Worm (Caenorhabditis elegans) whole organism, early embryonic: ENCODE measurements around the gene ZK792.12.

Experiments
- B0310.2 ChIP-seq: sonication (generic microtip); optimal IDR thresholded peaks from 2 replicates; lab custom pipeline; 2016; ENCODE audit warnings: mild to moderate bottlenecking, missing genetic modification characterization, missing compliant biosample characterization
- F13C5.2 ChIP-seq: sonication (generic microtip); optimal IDR thresholded peaks from 2 replicates; lab custom pipeline; 2017; ENCODE audit warnings: mild to moderate bottlenecking, missing genetic modification characterization, inconsistent platforms, missing compliant biosample characterization
- aly-1 ChIP-seq: sonication (generic microtip); optimal IDR thresholded peaks from 2 replicates; lab custom pipeline; 2016; ENCODE audit warnings: missing genetic modification characterization, missing compliant biosample characterization
- ama-1 ChIP-seq: fragments of 150-350 bp; optimal IDR thresholded peaks from 2 replicates; lab custom pipeline; 2014
- ceh-13 ChIP-seq: fragments of 200-800 bp; sonication (Bioruptor generic); optimal IDR thresholded peaks from 2 replicates; lab custom pipeline; 2018; ENCODE audit warnings: mild to moderate bottlenecking, missing genetic modification characterization, missing compliant biosample characterization
- ceh-36 ChIP-seq: sonication (generic microtip); optimal IDR thresholded peaks from 2 replicates; lab custom pipeline; 2016; ENCODE audit warnings: missing genetic modification characterization, inconsistent platforms, missing compliant biosample characterization
- ets-7 ChIP-seq: sonication (generic microtip); optimal IDR thresholded peaks from 2 replicates; lab custom pipeline; 2016; ENCODE audit warnings: missing genotype, missing genetic modification characterization, missing compliant biosample characterization
- flt-1 ChIP-seq: fragments of 200-800 bp; sonication (Bioruptor generic); IDR thresholded peaks from 2 replicates; pipeline ENCODE4 v1.3.6; 2022; ENCODE audit warnings: missing genetic modification characterization, missing compliant biosample characterization
- hmbx-1 ChIP-seq: sonication (generic microtip); optimal IDR thresholded peaks from 2 replicates; lab custom pipeline; 2016; ENCODE audit warnings: mild to moderate bottlenecking, missing genetic modification characterization, missing compliant biosample characterization
- hmg-4 ChIP-seq: fragments of 200-800 bp; sonication (Bioruptor generic); optimal IDR thresholded peaks from 2 replicates; lab custom pipeline; 2018; ENCODE audit warnings: mild to moderate bottlenecking, missing genetic modification characterization, missing compliant biosample characterization
- hnd-1 ChIP-seq: sonication (generic microtip); optimal IDR thresholded peaks from 2 replicates; lab custom pipeline; 2016; ENCODE audit warnings: missing genetic modification characterization, missing compliant biosample characterization
- pes-1 ChIP-seq: fragments of 200-800 bp; sonication (Bioruptor generic); IDR thresholded peaks from 2 replicates; pipeline ENCODE4 v1.3.6; 2022; ENCODE audit warnings: missing genetic modification reagents, missing genetic modification characterization, missing compliant biosample characterization
- scrt-1 ChIP-seq: fragments of 200-800 bp; sonication (Bioruptor generic); IDR thresholded peaks from 2 replicates; pipeline ENCODE4 v1.3.6; 2022; ENCODE audit warnings: missing genetic modification characterization, missing compliant biosample characterization
- sea-1 ChIP-seq: fragments of 200-800 bp; sonication (Bioruptor generic); conservative IDR thresholded peaks from 2 replicates; pipeline ENCODE4 v1.3.6; 2022; ENCODE audit warnings: missing genetic modification characterization, missing compliant biosample characterization
- tbx-11 ChIP-seq: fragments of 200-800 bp; sonication (Bioruptor generic); IDR thresholded peaks from 2 replicates; pipeline ENCODE4 v1.3.6; 2022; ENCODE audit warnings: missing genetic modification characterization, missing compliant biosample characterization
- tbx-37 ChIP-seq: fragments of 200-800 bp; sonication (Bioruptor generic); conservative IDR thresholded peaks from 2 replicates; pipeline ENCODE4 v1.3.6; 2022; ENCODE audit warnings: missing genetic modification reagents, missing genetic modification characterization, missing compliant biosample characterization
- tra-4 ChIP-seq: sonication (generic microtip); optimal IDR thresholded peaks from 2 replicates; lab custom pipeline; 2017; ENCODE audit warnings: missing genetic modification characterization, missing compliant biosample characterization

The ZK792.12 gene

ce11 chrIV:11651965-11652453, 41.6 kb upstream of the ZK792.12 start, which contains the start of the genes acl-3 and ndub-6:
acl-3 (minus strand) TSS chrIV:11652023.
ndub-6 (plus strand) TSS chrIV:11652403.
- TF ChIP-seq ceh-36 (tag; lab: Kevin White, UChicago) (no peak), tbx-37 (no peak), hmg-4 (GFP tag; lab: Kevin White, UChicago) (no peak), scrt-1 (GFP tag; lab: Robert Waterston, UW) (no peak), hnd-1 (tag; lab: Kevin White, UChicago) (no peak), ets-7 (no peak), tbx-11 (no peak), sea-1 (no peak), pes-1 (GFP tag; lab: Robert Waterston, UW) (no peak), aly-1 (tag; lab: Kevin White, UChicago) (no peak), flt-1 (GFP tag; lab: Robert Waterston, UW) (no peak), ama-1 (no peak), B0310.2 (tag; lab: Kevin White, UChicago) (no peak), ceh-13 (GFP tag; lab: Kevin White, UChicago) (no peak), tra-4 (no peak), hmbx-1 (tag; lab: Kevin White, UChicago) (no peak), F13C5.2 (tag; lab: Kevin White, UChicago) (no peak)

- no peak for TF ChIP-seq ceh-36 (tag; lab: Kevin White, UChicago)
- TF ChIP-seq scrt-1 (GFP tag; lab: Robert Waterston, UW) = no peak
- TF ChIP-seq ets-7 = no peak
- TF ChIP-seq tra-4 = no peak
- no peak for TF ChIP-seq hmg-4 (GFP tag; lab: Kevin White, UChicago)
- TF ChIP-seq hnd-1 (tag; lab: Kevin White, UChicago) = no peak
- TF ChIP-seq ceh-13 (GFP tag; lab: Kevin White, UChicago) = no peak
- no peak for TF ChIP-seq hmbx-1 (tag; lab: Kevin White, UChicago)
- TF ChIP-seq ama-1 = no peak
- TF ChIP-seq F13C5.2 (tag; lab: Kevin White, UChicago) = no peak
- no peak for TF ChIP-seq aly-1 (tag; lab: Kevin White, UChicago)
- no peak for TF ChIP-seq tbx-37
- TF ChIP-seq sea-1 = no peak
- TF ChIP-seq B0310.2 (tag; lab: Kevin White, UChicago) = no peak
- TF ChIP-seq flt-1 (GFP tag; lab: Robert Waterston, UW) = no peak
- no peak for TF ChIP-seq pes-1 (GFP tag; lab: Robert Waterston, UW)
- no peak for TF ChIP-seq tbx-11
Observed at ce11 chrIV:11655370-11655769, 38.2 kb upstream of the ZK792.12 start, which contains the start of gene ent-1. ent-1 (minus strand) TSS chrIV:11655470.

- no peak for TF ChIP-seq tbx-11
- no peak for TF ChIP-seq flt-1 (GFP tag; lab: Robert Waterston, UW)
- TF ChIP-seq scrt-1 (GFP tag; lab: Robert Waterston, UW) = no peak
- no peak for TF ChIP-seq hmbx-1 (tag; lab: Kevin White, UChicago)
- no peak for TF ChIP-seq aly-1 (tag; lab: Kevin White, UChicago)
- TF ChIP-seq sea-1 = no peak
- no peak for TF ChIP-seq hmg-4 (GFP tag; lab: Kevin White, UChicago)
- no peak for TF ChIP-seq ets-7
- no peak for TF ChIP-seq B0310.2 (tag; lab: Kevin White, UChicago)
- no peak for TF ChIP-seq pes-1 (GFP tag; lab: Robert Waterston, UW)
- TF ChIP-seq ceh-36 (tag; lab: Kevin White, UChicago) = no peak
Observed at ce11 chrIV:11656144-11656780, 37.3 kb upstream of the ZK792.12 start, which contains the start of gene ZK809.5. ZK809.5 (plus strand) TSS chrIV:11656730.

- TF ChIP-seq B0310.2 (tag; lab: Kevin White, UChicago) = no peak
- TF ChIP-seq ceh-36 (tag; lab: Kevin White, UChicago) = no peak
- no peak for TF ChIP-seq tbx-37
- no peak for TF ChIP-seq ama-1
- no peak for TF ChIP-seq hmg-4 (GFP tag; lab: Kevin White, UChicago)
- TF ChIP-seq sea-1 = no peak
- TF ChIP-seq tra-4 = no peak
- TF ChIP-seq hnd-1 (tag; lab: Kevin White, UChicago) = no peak
- TF ChIP-seq ets-7 = no peak
- TF ChIP-seq scrt-1 (GFP tag; lab: Robert Waterston, UW) = no peak
- no peak for TF ChIP-seq hmbx-1 (tag; lab: Kevin White, UChicago)
- no peak for TF ChIP-seq ceh-13 (GFP tag; lab: Kevin White, UChicago)
- no peak for TF ChIP-seq flt-1 (GFP tag; lab: Robert Waterston, UW)
Observed at ce11 chrIV:11659794-11660312, 33.7 kb upstream of the ZK792.12 start, which contains the start of gene ZK792.1. ZK792.1 (plus strand) TSS chrIV:11659844.

- TF ChIP-seq flt-1 (GFP tag; lab: Robert Waterston, UW) (no peak), ets-7 (no peak), tra-4 (no peak), scrt-1 (GFP tag; lab: Robert Waterston, UW) (no peak), ceh-36 (tag; lab: Kevin White, UChicago) (no peak), hnd-1 (tag; lab: Kevin White, UChicago) (no peak), ama-1 (no peak), sea-1 (no peak)
Observed at ce11 chrIV:11665010-11665409, 28.6 kb upstream of the ZK792.12 start, which contains the start of gene ZK809.9. ZK809.9 (plus strand) TSS chrIV:11665310.

- TF ChIP-seq ceh-13 (GFP tag; lab: Kevin White, UChicago) (no peak), hnd-1 (tag; lab: Kevin White, UChicago) (no peak), hmbx-1 (tag; lab: Kevin White, UChicago) (no peak), tbx-11 (no peak)
Observed at ce11 chrIV:11668001-11668400, 25.6 kb upstream of the ZK792.12 start, which contains the start of gene atg-4.2. atg-4.2 (plus strand) TSS chrIV:11668024.

- TF ChIP-seq ceh-36 (tag; lab: Kevin White, UChicago) (no peak), ceh-13 (GFP tag; lab: Kevin White, UChicago) (no peak), sea-1 (no peak), flt-1 (GFP tag; lab: Robert Waterston, UW) (no peak), hmbx-1 (tag; lab: Kevin White, UChicago) (no peak), hnd-1 (tag; lab: Kevin White, UChicago) (no peak), ama-1 (no peak), tbx-37 (no peak), tbx-11 (no peak), pes-1 (GFP tag; lab: Robert Waterston, UW) (no peak), ets-7 (no peak), F13C5.2 (tag; lab: Kevin White, UChicago) (no peak), tra-4 (no peak), scrt-1 (GFP tag; lab: Robert Waterston, UW) (no peak), aly-1 (tag; lab: Kevin White, UChicago) (no peak), B0310.2 (tag; lab: Kevin White, UChicago) (no peak), hmg-4 (GFP tag; lab: Kevin White, UChicago) (no peak)
Observed at ce11 chrIV:11673543-11673942, 20.1 kb upstream of the ZK792.12 start, which contains the start of gene inx-8. inx-8 (plus strand) TSS chrIV:11673843.
